Fruit fly (Drosophila melanogaster) whole organism, embryonic: Measurements from ENCODE around the gene Cyp303a1.

Source experiments
- Adf1 ChIP-seq: fragments of 200-800 bp; sonication (Bioruptor generic); IDR thresholded peaks from 2 replicates; pipeline ENCODE4 v1.3.6; 2022; ENCODE audit warnings: missing biosample characterization, missing genetic modification characterization
- Asciz ChIP-seq: fragments of 200-800 bp; sonication (Bioruptor generic); optimal IDR thresholded peaks from 2 replicates; lab custom pipeline; 2017; ENCODE audit warnings: missing biosample characterization, mild to moderate bottlenecking, missing genetic modification characterization, missing genetic modification reagents
- Atf6 ChIP-seq: fragments of 200-800 bp; sonication (Bioruptor generic); IDR thresholded peaks from 2 replicates; pipeline ENCODE4 v1.3.6; 2022; ENCODE audit warnings: missing biosample characterization, missing genetic modification characterization
- Awh ChIP-seq: fragments of 200-800 bp; sonication (Bioruptor generic); IDR thresholded peaks from 2 replicates; pipeline ENCODE4, ENCODE4 v1.3.6; 2022; ENCODE audit warnings: missing biosample characterization, missing genetic modification characterization
- Blimp-1 ChIP-seq: fragments of 200-800 bp; sonication (Bioruptor generic); optimal IDR thresholded peaks from 3 replicates; lab custom pipeline; 2018; ENCODE audit warnings: missing biosample characterization, missing genetic modification characterization, mild to moderate bottlenecking, moderate library complexity, missing genetic modification reagents
- BtbVII ChIP-seq: fragments of 200-800 bp; sonication (Bioruptor generic); optimal IDR thresholded peaks from 3 replicates; lab custom pipeline; 2017; ENCODE audit warnings: missing biosample characterization, mild to moderate bottlenecking, missing genetic modification characterization
- CG10431 ChIP-seq: fragments of 200-800 bp; sonication (Bioruptor generic); optimal IDR thresholded peaks from 3 replicates; lab custom pipeline; 2018; ENCODE audit warnings: missing biosample characterization, mild to moderate bottlenecking, missing genetic modification characterization
- CG11723 ChIP-seq: fragments of 200-800 bp; sonication (Bioruptor generic); optimal IDR thresholded peaks from 2 replicates; lab custom pipeline; 2017; ENCODE audit warnings: missing biosample characterization, mild to moderate bottlenecking, missing genetic modification characterization
- CG12659 ChIP-seq: fragments of 200-800 bp; sonication (Bioruptor generic); optimal IDR thresholded peaks from 3 replicates; lab custom pipeline; 2017; ENCODE audit warnings: mild to moderate bottlenecking, missing biosample characterization, missing genetic modification reagents, missing genetic modification characterization
- CG14965 ChIP-seq: fragments of 200-800 bp; sonication (Bioruptor generic); optimal IDR thresholded peaks from 2 replicates; lab custom pipeline; 2016; ENCODE audit warnings: missing biosample characterization, missing genetic modification characterization, borderline replicate concordance
- CG15696 ChIP-seq: fragments of 200-800 bp; sonication (Bioruptor generic); optimal IDR thresholded peaks from 2 replicates; lab custom pipeline; 2019; ENCODE audit warnings: missing biosample characterization, mild to moderate bottlenecking, missing genetic modification characterization, moderate library complexity
- CG1603 ChIP-seq: fragments of 200-800 bp; sonication (Bioruptor generic); optimal IDR thresholded peaks from 2 replicates; lab custom pipeline; 2019; ENCODE audit warnings: missing biosample characterization, mild to moderate bottlenecking, missing genetic modification characterization, moderate library complexity
- CG2712 ChIP-seq: fragments of 200-800 bp; optimal IDR thresholded peaks from 3 replicates; lab custom pipeline; 2019; ENCODE audit warnings: missing biosample characterization, mild to moderate bottlenecking, missing genetic modification characterization, moderate library complexity
- CG2875 ChIP-seq: fragments of 200-800 bp; sonication (Bioruptor generic); optimal IDR thresholded peaks from 2 replicates; lab custom pipeline; 2017; ENCODE audit warnings: missing biosample characterization, mild to moderate bottlenecking, missing genetic modification characterization, missing genetic modification reagents
- CG3065 ChIP-seq: fragments of 200-800 bp; sonication (Bioruptor generic); optimal IDR thresholded peaks from 2 replicates; lab custom pipeline; 2016; ENCODE audit warnings: missing biosample characterization, missing genetic modification characterization
- CG33557 ChIP-seq: fragments of 200-800 bp; sonication (Bioruptor generic); optimal IDR thresholded peaks from 2 replicates; lab custom pipeline; 2019; ENCODE audit warnings: missing biosample characterization, mild to moderate bottlenecking, missing genetic modification characterization, moderate library complexity
- CG34422 ChIP-seq: fragments of 200-800 bp; sonication (Bioruptor generic); IDR thresholded peaks from 3 replicates; pipeline ENCODE4 v1.3.6; 2022; ENCODE audit warnings: missing biosample characterization, missing genetic modification characterization
- CG9727 ChIP-seq: fragments of 200-800 bp; sonication (Bioruptor generic); optimal IDR thresholded peaks from 3 replicates; lab custom pipeline; 2017; ENCODE audit warnings: missing biosample characterization, mild to moderate bottlenecking, missing genetic modification characterization
- CoRest ChIP-seq: fragments of 200-800 bp; sonication (Bioruptor generic); optimal IDR thresholded peaks from 3 replicates; lab custom pipeline; 2018; ENCODE audit warnings: missing biosample characterization, mild to moderate bottlenecking, missing genetic modification characterization, moderate library complexity
- CrebB ChIP-seq: fragments of 200-800 bp; sonication (Bioruptor generic); optimal IDR thresholded peaks from 3 replicates; lab custom pipeline; 2018; ENCODE audit warnings: missing biosample characterization, mild to moderate bottlenecking, missing genetic modification characterization
- D ChIP-seq, 2 experiments: fragments of 200-800 bp in 1 of 2; fragments of >200 bp in 1 of 2; sonication (Bioruptor generic) in 1 of 2; optimal IDR thresholded peaks; 2 replicates in 1 of 2; 3 replicates in 1 of 2; lab custom pipeline; 2017; ENCODE audit warnings: mild to moderate bottlenecking in 1 of 2, missing biosample characterization in 1 of 2, missing genetic modification characterization in 1 of 2, missing genetic modification reagents in 1 of 2
- Drgx ChIP-seq: fragments of 200-800 bp; sonication (Bioruptor generic); IDR thresholded peaks from 2 replicates; pipeline ENCODE4 v1.3.6; 2022; ENCODE audit warnings: missing biosample characterization, missing genetic modification characterization
- HmgZ ChIP-seq: fragments of 200-800 bp; sonication (Bioruptor generic); optimal IDR thresholded peaks from 2 replicates; lab custom pipeline; 2018; ENCODE audit warnings: missing biosample characterization, mild to moderate bottlenecking, missing genetic modification characterization
- Max ChIP-seq: fragments of 200-800 bp; sonication (Bioruptor generic); optimal IDR thresholded peaks from 2 replicates; lab custom pipeline; 2016; ENCODE audit warnings: missing biosample characterization, mild to moderate bottlenecking, missing genetic modification characterization
- Rx ChIP-seq: fragments of 200-800 bp; sonication (Bioruptor generic); IDR thresholded peaks from 2 replicates; pipeline ENCODE4 v1.3.6; 2022; ENCODE audit warnings: missing biosample characterization, missing genetic modification characterization
- Scr ChIP-seq: fragments of 200-800 bp; sonication (Bioruptor generic); IDR thresholded peaks from 2 replicates; pipeline ENCODE4 v1.3.6; 2022; ENCODE audit warnings: missing biosample characterization, missing genetic modification characterization; ENCODE audit not compliant: partially characterized antibody
- Sox100B ChIP-seq: fragments of 200-800 bp; sonication (Bioruptor generic); optimal IDR thresholded peaks from 3 replicates; lab custom pipeline; 2018; ENCODE audit warnings: missing biosample characterization, mild to moderate bottlenecking, missing genetic modification characterization
- Sry-β ChIP-seq: fragments of 200-800 bp; sonication (Bioruptor generic); optimal IDR thresholded peaks from 2 replicates; lab custom pipeline; 2018; ENCODE audit warnings: missing biosample characterization, mild to moderate bottlenecking, missing genetic modification characterization, moderate library complexity
- abd-A ChIP-seq: fragments of 200-800 bp; sonication (Bioruptor generic); optimal IDR thresholded peaks from 3 replicates; lab custom pipeline; 2019; ENCODE audit warnings: missing biosample characterization, mild to moderate bottlenecking, missing genetic modification characterization, moderate library complexity
- chinmo ChIP-seq: fragments of 200-800 bp; sonication (Bioruptor generic); IDR thresholded peaks from 4 replicates; pipeline ENCODE4 v1.3.6; 2022; ENCODE audit warnings: missing biosample characterization, missing genetic modification characterization; ENCODE audit not compliant: partially characterized antibody
- crp ChIP-seq, 2 experiments: fragments of 200-800 bp; sonication (Bioruptor generic); optimal IDR thresholded peaks; 2 replicates in 1 of 2; 3 replicates in 1 of 2; lab custom pipeline; 2017; ENCODE audit warnings: missing biosample characterization in 2 of 2, missing genetic modification characterization in 2 of 2, mild to moderate bottlenecking in 1 of 2, moderate library complexity in 1 of 2
- dimm ChIP-seq: fragments of 200-800 bp; sonication (Bioruptor generic); IDR thresholded peaks from 2 replicates; pipeline ENCODE4 v1.3.6; 2022; ENCODE audit warnings: missing biosample characterization, missing genetic modification characterization
- dmrt99B ChIP-seq: fragments of 200-800 bp; sonication (Bioruptor generic); optimal IDR thresholded peaks from 2 replicates; lab custom pipeline; 2018; ENCODE audit warnings: missing biosample characterization, mild to moderate bottlenecking, missing genetic modification characterization, moderate library complexity
- fd102C ChIP-seq: fragments of 200-800 bp; sonication (Bioruptor generic); optimal IDR thresholded peaks from 2 replicates; lab custom pipeline; 2018; ENCODE audit warnings: missing biosample characterization, mild to moderate bottlenecking, missing genetic modification characterization, moderate library complexity
- gem ChIP-seq: fragments of 200-800 bp; sonication (Bioruptor generic); optimal IDR thresholded peaks from 2 replicates; lab custom pipeline; 2019; ENCODE audit warnings: missing biosample characterization, mild to moderate bottlenecking, missing genetic modification characterization, moderate library complexity
- grn ChIP-seq: fragments of 200-800 bp; sonication (Bioruptor generic); optimal IDR thresholded peaks from 3 replicates; lab custom pipeline; 2017; ENCODE audit warnings: missing biosample characterization, missing genetic modification characterization
- gt ChIP-seq: fragments of 200-800 bp; sonication (Bioruptor generic); IDR thresholded peaks from 2 replicates; pipeline ENCODE4 v1.3.6; 2022; ENCODE audit warnings: missing biosample characterization, missing genetic modification characterization
- hkb ChIP-seq, 2 experiments: fragments of 200-800 bp in 1 of 2; fragments of >200 bp in 1 of 2; sonication (Bioruptor generic) in 1 of 2; IDR thresholded peaks in 1 of 2; optimal IDR thresholded peaks in 1 of 2; 2 replicates each; pipeline versions ENCODE4 v1.3.6 to Lab custom; 2017 to 2022; ENCODE audit warnings: missing biosample characterization in 1 of 2, missing genetic modification characterization in 1 of 2
- mld ChIP-seq: fragments of 200-800 bp; sonication (Bioruptor generic); IDR thresholded peaks from 3 replicates; pipeline ENCODE4 v1.3.6; 2022; ENCODE audit warnings: missing biosample characterization, missing genetic modification characterization; ENCODE audit not compliant: partially characterized antibody
- odd ChIP-seq: fragments of 200-800 bp; sonication (Bioruptor generic); optimal IDR thresholded peaks from 2 replicates; lab custom pipeline; 2017; ENCODE audit warnings: missing biosample characterization, mild to moderate bottlenecking, missing genetic modification characterization
- org-1 ChIP-seq: fragments of 200-800 bp; sonication (Bioruptor generic); optimal IDR thresholded peaks from 2 replicates; lab custom pipeline; 2017; ENCODE audit warnings: missing biosample characterization, missing genetic modification characterization
- otp ChIP-seq: fragments of 200-800 bp; sonication (Bioruptor generic); IDR thresholded peaks from 3 replicates; pipeline ENCODE4, ENCODE4 v1.3.6; 2022; ENCODE audit warnings: missing biosample characterization, missing genetic modification characterization
- pfk ChIP-seq: fragments of 200-800 bp; sonication (Bioruptor generic); optimal IDR thresholded peaks from 2 replicates; lab custom pipeline; 2018; ENCODE audit warnings: missing biosample characterization, mild to moderate bottlenecking, missing genetic modification characterization, moderate library complexity
- slbo ChIP-seq: fragments of 200-800 bp; sonication (Bioruptor generic); IDR thresholded peaks from 2 replicates; pipeline ENCODE4 v1.3.6; 2022; ENCODE audit warnings: missing biosample characterization, missing genetic modification characterization
- so ChIP-seq: fragments of 200-800 bp; sonication (Bioruptor generic); IDR thresholded peaks from 3 replicates; pipeline ENCODE4 v1.3.6; 2022; ENCODE audit warnings: missing biosample characterization, missing genetic modification characterization
- sob ChIP-seq: fragments of 200-800 bp; sonication (Bioruptor generic); IDR thresholded peaks from 2 replicates; pipeline ENCODE4 v1.3.6; 2022; ENCODE audit warnings: missing biosample characterization, missing genetic modification characterization
- sr ChIP-seq: fragments of 200-800 bp; sonication (Bioruptor generic); IDR thresholded peaks from 3 replicates; pipeline ENCODE4 v1.3.6; 2022; ENCODE audit warnings: missing biosample characterization, missing genetic modification characterization
- wek ChIP-seq: fragments of 200-800 bp; sonication (Bioruptor generic); optimal IDR thresholded peaks from 3 replicates; lab custom pipeline; 2018; ENCODE audit warnings: missing biosample characterization, mild to moderate bottlenecking, missing genetic modification characterization, moderate library complexity

The Cyp303a1 gene

dm6 chr2L:16272730-16273129 lies 21.3 kb upstream of the Cyp303a1 start (continued):
- TF ChIP-seq CG9727 (GFP tag; lab: Kevin White, UChicago) (peak; percentile 26), CG15696 (tag; lab: Kevin White, UChicago) (no peak), Sry-β (GFP tag; lab: Kevin White, UChicago) (no peak), abd-A (tag; lab: Kevin White, UChicago) (peak; percentile 51), CG2875 (peak; percentile 44), sob (GFP tag; lab: Robert Waterston, UW) (0 out of 2 replicates have a peak, but pooled peaks have one; percentile 33), odd (GFP tag; lab: Kevin White, UChicago) (peak; percentile 64), org-1 (GFP tag; lab: Kevin White, UChicago) (peak; percentile 20), Rx (GFP tag; lab: Robert Waterston, UW) (no peak), Scr (GFP tag; lab: Robert Waterston, UW) (no peak), Max (GFP tag; lab: Kevin White, UChicago) (peak; percentile 30), CG11723 (GFP tag; lab: Kevin White, UChicago) (peak; percentile 24), gem (tag; lab: Kevin White, UChicago) (peak; percentile 22), CG10431 (GFP tag; lab: Kevin White, UChicago) (peak; percentile 34), wek (peak; percentile 54), so (GFP tag; lab: Robert Waterston, UW) (peak; percentile 54; the same call in 2 of the 3 replicates), hkb (optimal IDR thresholded peaks at IDR 0.05; lab: Kevin White, UChicago) (no peak), hkb (GFP tag; IDR thresholded peaks at IDR 0.05; lab: Robert Waterston, UW) (no peak), grn (GFP tag; lab: Kevin White, UChicago) (peak; percentile 23), chinmo (GFP tag; lab: Robert Waterston, UW) (peak; percentile 61; the same call in 2 of the 4 replicates), CG14965 (GFP tag; lab: Kevin White, UChicago) (no peak), Asciz (GFP tag; lab: Kevin White, UChicago) (peak; percentile 69), pfk (GFP tag; lab: Kevin White, UChicago) (peak; percentile 71), crp (GFP tag; optimal IDR thresholded peaks at IDR 0.05; lab: Kevin White, UChicago) (peak in 1 of 2 experiments; percentile 78), slbo (GFP tag; lab: Robert Waterston, UW) (0 out of 2 replicates have a peak, but pooled peaks have one; percentile 14), Blimp-1 (peak; percentile 29), CG2712 (tag; lab: Kevin White, UChicago) (peak; percentile 2), CG3065 (GFP tag; lab: Kevin White, UChicago) (no peak), CoRest (tag; lab: Kevin White, UChicago) (peak; percentile 8), CG34422 (peak; percentile 22; the same call in 1 of the 3 replicates), BtbVII (GFP tag; lab: Kevin White, UChicago) (peak; percentile 46), mld (GFP tag; lab: Robert Waterston, UW) (no peak), CG33557 (GFP tag; lab: Kevin White, UChicago) (peak; percentile 32), dimm (GFP tag; lab: Robert Waterston, UW) (no peak), Adf1 (peak; percentile 41; the same call in 1 of the 2 replicates), Drgx (GFP tag; lab: Robert Waterston, UW) (no peak), otp (GFP tag; lab: Robert Waterston, UW) (peak; percentile 31; the same call in 2 of the 3 replicates), CrebB (peak; percentile 26), Atf6 (GFP tag; lab: Robert Waterston, UW) (peak; percentile 39; the same call in 1 of the 2 replicates), fd102C (GFP tag; lab: Kevin White, UChicago) (no peak), CG1603 (tag; lab: Kevin White, UChicago) (peak; percentile 43), HmgZ (tag; lab: Kevin White, UChicago) (peak; percentile 16), dmrt99B (tag; lab: Kevin White, UChicago) (no peak), CG12659 (GFP tag; lab: Kevin White, UChicago) (peak; percentile 9), sr (GFP tag; lab: Robert Waterston, UW) (no peak; the same call in 2 of the 3 replicates), D (optimal IDR thresholded peaks at IDR 0.05; lab: Kevin White, UChicago) (no peak), D (GFP tag; optimal IDR thresholded peaks at IDR 0.05; lab: Kevin White, UChicago) (peak; percentile 15), Awh (GFP tag; lab: Robert Waterston, UW) (peak; percentile 65; the same call in 1 of the 2 replicates), gt (no peak), Sox100B (GFP tag; lab: Kevin White, UChicago) (peak; percentile 1)
